Fruit fly (Drosophila melanogaster): ENCODE results near the gene CG42716.

- no peak for TF ChIP-seq pan (optimal IDR thresholded peaks at IDR 0.05)
- no peak for TF ChIP-seq GATAd (GFP tag; optimal IDR thresholded peaks at IDR 0.05)
- TF ChIP-seq Dfd (GFP tag; optimal IDR thresholded peaks at IDR 0.05) = no peak
- TF ChIP-seq psq (GFP tag; optimal IDR thresholded peaks at IDR 0.05) = no peak
- no peak for TF ChIP-seq Rel (GFP tag; optimal IDR thresholded peaks at IDR 0.05)
- TF ChIP-seq Rel (tag; optimal IDR thresholded peaks at IDR 0.05) = no peak
- no peak for TF ChIP-seq Dif (GFP tag; optimal IDR thresholded peaks at IDR 0.05; ENCODE audit: partially characterized antibody)
- no peak for TF ChIP-seq Jra (GFP tag; optimal IDR thresholded peaks at IDR 0.05)
Measured at dm6 chr3L:16042080-16042344, 8.4 kb downstream of the CG42716 start.

Measured in whole organism, wandering third instar larva.